Worm (Caenorhabditis elegans) whole organism, L4 larva: ENCODE results near the gene T01G6.1.

Source experiments
- F37D6.2 ChIP-seq: sonication (generic microtip); optimal IDR thresholded peaks from 2 replicates; lab custom pipeline; 2016; ENCODE audit warnings: mild to moderate bottlenecking, missing genetic modification characterization, missing compliant biosample characterization
- Y105C5A.15 ChIP-seq: fragments of 200-800 bp; sonication (Bioruptor generic); IDR thresholded peaks from 2 replicates; pipeline ENCODE4 v1.3.6; 2022; ENCODE audit warnings: missing genetic modification characterization, missing compliant biosample characterization
- aha-1 ChIP-seq: fragments of 150-350 bp; peaks from one replicate; lab custom pipeline; 2014; ENCODE audit warnings: missing biosample characterization, missing genetic modification characterization
- ceh-20 ChIP-seq: fragments of 200-800 bp; sonication (Bioruptor generic); IDR thresholded peaks from 2 replicates; pipeline ENCODE4 v1.3.6; 2022; ENCODE audit warnings: missing genetic modification reagents, missing genetic modification characterization, missing compliant biosample characterization
- ces-1 ChIP-seq: fragments of 150-350 bp; sonication (generic microtip); optimal IDR thresholded peaks from 4 replicates; lab custom pipeline; 2014; ENCODE audit warnings: missing biosample characterization, missing genetic modification reagents, missing genetic modification characterization
- ctbp-1 ChIP-seq: fragments of 200-800 bp; sonication (Bioruptor generic); IDR thresholded peaks from 2 replicates; pipeline ENCODE4 v1.3.6; 2022; ENCODE audit warnings: missing genetic modification reagents, missing genetic modification characterization, missing compliant biosample characterization
- daf-16 ChIP-seq, 3 experiments: sonication (generic microtip); optimal IDR thresholded peaks; 2 replicates each; lab custom pipeline; 2016 to 2017; ENCODE audit warnings: missing genetic modification characterization in 3 of 3, missing genetic modification reagents in 3 of 3, mild to moderate bottlenecking in 2 of 3, missing compliant biosample characterization in 2 of 3, missing biosample characterization in 1 of 3, moderate library complexity in 1 of 3
- dmd-6 ChIP-seq: fragments of 200-800 bp; sonication (Bioruptor generic); IDR thresholded peaks from 2 replicates; pipeline ENCODE4 v1.3.6; 2022; ENCODE audit warnings: missing genetic modification reagents, missing genetic modification characterization, missing compliant biosample characterization
- dmd-8 ChIP-seq: fragments of 200-800 bp; sonication (Bioruptor generic); IDR thresholded peaks from 2 replicates; pipeline ENCODE4 v1.3.6; 2022; ENCODE audit warnings: missing genetic modification characterization, missing compliant biosample characterization
- dmd-9 ChIP-seq: fragments of 200-800 bp; sonication (Bioruptor generic); IDR thresholded peaks from 2 replicates; pipeline ENCODE4 v1.3.6; 2022; ENCODE audit warnings: missing genetic modification reagents, missing genetic modification characterization, missing compliant biosample characterization
- dpl-1 ChIP-seq: fragments of 150-350 bp; optimal IDR thresholded peaks from 2 replicates; lab custom pipeline; 2014; ENCODE audit warnings: missing biosample characterization, missing genetic modification reagents, missing genetic modification characterization
- hlh-30 ChIP-seq: sonication (generic microtip); optimal IDR thresholded peaks from 2 replicates; lab custom pipeline; 2017; ENCODE audit warnings: antibody characterized with exemption, mild to moderate bottlenecking, missing genetic modification characterization, missing compliant biosample characterization; ENCODE audit not compliant: insufficient read depth
- lim-7 ChIP-seq: fragments of 200-800 bp; sonication (Bioruptor generic); IDR thresholded peaks from 2 replicates; pipeline ENCODE4 v1.3.6; 2022; ENCODE audit warnings: missing genetic modification characterization, missing compliant biosample characterization
- mes-2 ChIP-seq: sonication (generic microtip); optimal IDR thresholded peaks from 2 replicates; lab custom pipeline; 2016; ENCODE audit warnings: missing genotype, mild to moderate bottlenecking, missing genetic modification characterization, missing compliant biosample characterization; ENCODE audit not compliant: poor library complexity, severe bottlenecking
- nhr-102 ChIP-seq: sonication (generic microtip); optimal IDR thresholded peaks from 2 replicates; lab custom pipeline; 2016; ENCODE audit warnings: mild to moderate bottlenecking, missing genetic modification characterization, moderate library complexity, missing compliant biosample characterization
- nhr-111 ChIP-seq: fragments of 200-800 bp; sonication (Bioruptor generic); optimal IDR thresholded peaks from 2 replicates; lab custom pipeline; 2018; ENCODE audit warnings: mild to moderate bottlenecking, missing genetic modification characterization, missing compliant biosample characterization
- nhr-25 ChIP-seq: sonication (generic microtip); optimal IDR thresholded peaks from 2 replicates; lab custom pipeline; 2017; ENCODE audit warnings: missing genetic modification characterization, mild to moderate bottlenecking, missing compliant biosample characterization, antibody characterized with exemption, moderate library complexity, borderline replicate concordance; ENCODE audit not compliant: insufficient read depth
- nhr-28 ChIP-seq: fragments of 150-350 bp; optimal IDR thresholded peaks from 2 replicates; lab custom pipeline; 2014; ENCODE audit warnings: missing biosample characterization, missing genetic modification characterization
- nhr-41 ChIP-seq: fragments of 200-800 bp; sonication (Bioruptor generic); IDR thresholded peaks from 2 replicates; pipeline ENCODE4 v1.3.6; 2022; ENCODE audit warnings: missing genetic modification reagents, missing genetic modification characterization, missing compliant biosample characterization
- nhr-42 ChIP-seq: fragments of 200-800 bp; sonication (Bioruptor generic); IDR thresholded peaks from 2 replicates; pipeline ENCODE4 v1.3.6; 2022; ENCODE audit warnings: missing genetic modification characterization, missing compliant biosample characterization
- nhr-48 ChIP-seq: sonication (generic microtip); optimal IDR thresholded peaks from 2 replicates; lab custom pipeline; 2016; ENCODE audit warnings: mild to moderate bottlenecking, missing genetic modification characterization, missing compliant biosample characterization
- nhr-77 ChIP-seq: fragments of 150-350 bp; optimal IDR thresholded peaks from 2 replicates; lab custom pipeline; 2014; ENCODE audit warnings: missing biosample characterization, missing genetic modification characterization
- pha-4 ChIP-seq, 2 experiments: fragments of 150-350 bp in 1 of 2; fragments of 200-800 bp in 1 of 2; sonication (Bioruptor generic) in 1 of 2; IDR thresholded peaks in 1 of 2; optimal IDR thresholded peaks in 1 of 2; 2 replicates each; pipeline versions ENCODE4 v1.3.6 to Lab custom; 2014 to 2022; ENCODE audit warnings: missing genetic modification characterization in 2 of 2, missing genetic modification reagents in 2 of 2, missing biosample characterization in 1 of 2, missing compliant biosample characterization in 1 of 2
- php-3 ChIP-seq: fragments of 200-800 bp; sonication (Bioruptor generic); IDR thresholded peaks from 2 replicates; pipeline ENCODE4 v1.3.6; 2022; ENCODE audit warnings: missing genetic modification reagents, missing genetic modification characterization, missing compliant biosample characterization
- pqm-1 ChIP-seq: sonication (generic microtip); optimal IDR thresholded peaks from 2 replicates; lab custom pipeline; 2017; ENCODE audit warnings: missing biosample characterization, missing genetic modification characterization
- set-16 ChIP-seq: fragments of 200-800 bp; sonication (Bioruptor generic); IDR thresholded peaks from 2 replicates; pipeline ENCODE4 v1.3.6; 2022; ENCODE audit warnings: missing genetic modification reagents, missing genetic modification characterization, missing compliant biosample characterization
- tra-1 ChIP-seq: fragments of 200-800 bp; sonication (Bioruptor generic); IDR thresholded peaks from 2 replicates; pipeline ENCODE4 v1.3.6; 2022; ENCODE audit warnings: missing genetic modification reagents, missing genetic modification characterization, missing compliant biosample characterization
- unc-62 ChIP-seq, 3 experiments: fragments of 150-350 bp in 1 of 3; sonication (generic microtip); optimal IDR thresholded peaks in 2 of 3; peaks in 1 of 3; 1 replicate in 1 of 3; 2 replicates in 2 of 3; lab custom pipeline; 2014 to 2017; ENCODE audit warnings: missing biosample characterization in 3 of 3, missing genetic modification characterization in 3 of 3, missing genetic modification reagents in 3 of 3, missing genotype in 1 of 3
- vab-7 ChIP-seq: fragments of 200-800 bp; sonication (Bioruptor generic); IDR thresholded peaks from 2 replicates; pipeline ENCODE4 v1.3.6; 2022; ENCODE audit warnings: missing genetic modification reagents, missing genetic modification characterization, missing compliant biosample characterization
- zag-1 ChIP-seq: fragments of 150-350 bp; optimal IDR thresholded peaks from 2 replicates; lab custom pipeline; 2014; ENCODE audit warnings: missing biosample characterization, missing genetic modification characterization
- ztf-11 ChIP-seq: fragments of 150-350 bp; optimal IDR thresholded peaks from 2 replicates; lab custom pipeline; 2014; ENCODE audit warnings: missing biosample characterization, missing genetic modification characterization

T01G6.1 gene

DNA sequence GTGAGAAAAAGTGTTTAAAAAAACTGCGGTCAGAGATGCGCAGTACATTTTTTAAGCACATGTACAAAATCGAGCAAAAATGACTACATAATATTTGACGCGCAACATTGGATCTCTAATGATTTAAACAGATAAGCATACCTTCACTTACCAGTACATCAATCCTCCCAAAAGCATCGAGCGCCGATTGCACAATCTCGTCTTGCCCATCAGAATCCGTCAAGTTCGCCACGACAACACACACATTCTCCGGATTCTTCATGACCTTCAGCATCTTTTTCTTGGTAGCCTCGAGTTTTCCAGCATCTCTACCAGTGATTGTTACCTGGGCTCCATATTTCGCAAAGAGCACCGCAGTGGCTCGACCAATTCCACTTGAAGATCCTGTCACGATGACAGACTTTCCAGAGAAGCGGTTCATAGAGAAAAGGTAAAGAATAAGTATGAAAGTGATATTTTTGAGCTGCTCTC is 5.3 kb downstream of the T01G6.1 start, which contains the start of gene T01G6.10:
T01G6.10 (minus strand) TSS at position 421 of the 471 bp plus-strand sequence.
- TF ChIP-seq pha-4 (GFP tag; IDR thresholded peaks at IDR 0.05; lab: Robert Waterston, UW) (no peak), pha-4 (tag; optimal IDR thresholded peaks at IDR 0.05; lab: Kevin White, UChicago) (no peak), aha-1 (tag; lab: Kevin White, UChicago) (peak; percentile 96)

DNA sequence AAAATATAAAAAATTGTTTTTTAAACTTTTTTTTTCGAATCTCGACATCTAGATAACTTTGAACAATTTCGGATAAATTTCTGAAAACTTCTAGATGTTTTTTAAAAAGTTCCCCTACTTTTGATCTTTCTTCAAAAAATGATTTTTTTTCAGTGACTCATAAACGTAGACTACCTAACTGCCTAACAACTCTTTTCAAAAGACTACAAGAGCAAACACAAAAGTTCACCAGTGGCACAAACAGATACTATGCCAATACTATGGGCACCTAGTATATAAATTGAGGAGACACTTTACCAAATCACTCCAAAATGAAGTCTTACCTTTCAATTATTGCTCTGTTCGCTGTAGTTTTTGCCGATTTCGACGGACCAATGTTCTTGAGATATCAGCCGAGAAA is 6.2 kb downstream of the T01G6.1 start, which contains the start of gene srlf-35:
srlf-35 (plus strand) TSS at position 301 of the 400 bp plus-strand sequence.
- no peak for TF ChIP-seq nhr-111
- no peak for TF ChIP-seq ceh-20 (GFP tag; lab: Robert Waterston, UW)
- TF ChIP-seq mes-2 (tag; lab: Kevin White, UChicago): no peak
- TF ChIP-seq set-16 (GFP tag; lab: Robert Waterston, UW): no peak
- TF ChIP-seq nhr-28 (tag; lab: Kevin White, UChicago): no peak
- TF ChIP-seq zag-1 (tag; lab: Kevin White, UChicago): no peak
- TF ChIP-seq, all 104 proteins: peak for 0

DNA sequence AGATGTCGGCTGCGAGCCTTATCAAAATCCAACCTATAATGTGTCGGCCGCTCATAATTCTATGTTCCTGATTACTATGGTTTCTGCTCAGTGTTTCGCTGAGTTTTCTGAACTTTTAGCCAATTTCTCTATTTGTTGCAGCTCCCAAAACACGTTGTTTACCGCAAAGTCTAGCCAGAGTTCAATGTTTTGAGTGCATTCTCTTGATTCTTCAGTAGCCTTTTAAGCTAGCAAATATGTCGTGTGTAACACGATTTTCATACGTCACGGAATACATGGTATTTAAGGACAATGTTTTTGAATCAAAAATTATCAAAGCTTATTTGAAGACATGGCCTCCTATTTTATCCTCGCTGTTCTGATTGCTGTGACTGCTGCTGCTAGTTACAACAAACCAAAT is 7.7 kb downstream of the T01G6.1 start, which contains the start of gene srlf-19:
srlf-19 (plus strand) TSS at position 301 of the 400 bp plus-strand sequence.
- TF ChIP-seq dmd-9 (GFP tag; lab: Robert Waterston, UW) (no peak), nhr-111 (no peak), nhr-42 (GFP tag; lab: Robert Waterston, UW) (no peak), F37D6.2 (no peak), nhr-77 (tag; lab: Kevin White, UChicago) (no peak), ctbp-1 (GFP tag; lab: Robert Waterston, UW) (no peak), Y105C5A.15 (GFP tag; lab: Robert Waterston, UW) (no peak), nhr-48 (tag; lab: Kevin White, UChicago) (no peak), dmd-6 (GFP tag; lab: Robert Waterston, UW) (no peak), zag-1 (tag; lab: Kevin White, UChicago) (no peak)

DNA sequence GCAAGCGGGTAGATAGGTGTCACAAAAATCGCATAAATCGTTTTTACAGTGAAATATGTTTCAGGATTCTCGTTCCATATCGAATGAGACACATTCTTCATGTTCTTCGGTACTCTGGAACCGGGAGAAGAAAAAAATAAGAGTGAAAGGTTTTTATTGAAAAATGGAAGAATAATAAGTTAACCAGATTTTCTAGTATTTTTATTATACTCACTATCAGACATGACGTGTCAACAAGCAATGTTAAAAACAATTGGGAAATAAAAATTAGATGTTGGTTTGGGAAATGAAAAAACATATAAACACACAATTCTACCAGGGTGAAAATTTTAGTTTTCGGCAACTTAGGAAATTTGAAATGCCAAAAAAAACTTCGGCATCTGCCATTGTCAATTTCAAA is 14.9 kb downstream of the T01G6.1 start, which contains the start of gene srh-37:
srh-37 (minus strand) TSS at position 101 of the 400 bp plus-strand sequence.
- no peak for TF ChIP-seq pha-4 (GFP tag; IDR thresholded peaks at IDR 0.05; lab: Robert Waterston, UW)
- no peak for TF ChIP-seq pha-4 (tag; optimal IDR thresholded peaks at IDR 0.05; lab: Kevin White, UChicago)
- no peak for TF ChIP-seq dmd-8 (GFP tag; lab: Robert Waterston, UW)
- no peak for TF ChIP-seq tra-1 (GFP tag; lab: Robert Waterston, UW)

DNA sequence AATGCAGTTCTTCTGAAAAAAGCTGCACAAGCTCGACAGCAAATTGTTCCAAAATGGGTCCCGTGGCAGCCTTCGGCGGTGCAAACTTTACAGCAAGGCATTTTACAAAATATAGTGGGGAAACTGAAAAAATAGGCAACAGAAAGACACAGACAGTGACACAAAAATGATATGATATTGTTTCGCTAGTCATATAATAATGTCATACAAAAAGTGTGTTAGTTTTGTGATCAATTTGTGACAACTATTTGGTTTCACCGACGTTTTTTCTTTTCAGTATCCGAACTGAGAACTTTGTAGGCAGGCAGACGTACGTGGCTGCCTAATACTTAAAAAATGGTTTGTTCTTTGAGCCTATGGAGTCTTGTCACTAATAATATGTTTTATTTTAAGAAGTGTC is 21.9 kb downstream of the T01G6.1 start, which contains the start of gene nhr-210:
nhr-210 (minus strand) TSS at position 101 of the 400 bp plus-strand sequence.
- TF ChIP-seq pqm-1 (peak; percentile 12), dpl-1 (GFP tag; lab: Kevin White, UChicago) (no peak), nhr-28 (tag; lab: Kevin White, UChicago) (peak; percentile 36), nhr-102 (peak; percentile 77)
- TF ChIP-seq, all 104 proteins: peak for 3

DNA sequence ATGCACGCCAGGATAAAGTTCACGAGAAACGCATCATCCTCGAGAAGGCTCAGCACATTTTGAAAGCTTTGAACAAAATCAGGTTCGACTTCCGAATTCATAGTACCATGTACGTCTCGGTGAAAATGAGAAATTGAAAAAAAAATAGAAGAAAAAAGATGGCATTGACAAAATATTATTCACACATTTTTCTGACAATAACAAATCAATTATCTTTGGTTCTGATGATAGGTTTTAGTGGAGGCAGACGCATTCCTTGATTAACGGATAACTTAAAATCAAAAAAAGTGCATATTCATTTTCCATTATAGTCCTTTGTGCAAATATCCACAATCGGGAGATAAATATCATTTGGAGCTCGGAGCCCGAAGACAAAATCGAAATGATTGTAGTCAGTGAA is 24.0 kb downstream of the T01G6.1 start, which contains the start of gene srw-107:
srw-107 (minus strand) TSS at position 101 of the 400 bp plus-strand sequence.
- TF ChIP-seq php-3 (GFP tag; lab: Robert Waterston, UW) (no peak), ces-1 (GFP tag; lab: Kevin White, UChicago) (no peak), vab-7 (GFP tag; lab: Robert Waterston, UW) (no peak), daf-16 (GFP tag; optimal IDR thresholded peaks at IDR 0.05; lab: Kevin White, UChicago) (no peak), daf-16 (tag; optimal IDR thresholded peaks at IDR 0.05; lab: Kevin White, UChicago) (no peak), ztf-11 (no peak), dmd-8 (GFP tag; lab: Robert Waterston, UW) (no peak), nhr-41 (GFP tag; lab: Robert Waterston, UW) (no peak), lim-7 (GFP tag; lab: Robert Waterston, UW) (no peak), dmd-9 (GFP tag; lab: Robert Waterston, UW) (no peak), hlh-30 (no peak), mes-2 (tag; lab: Kevin White, UChicago) (no peak), unc-62 (GFP tag; optimal IDR thresholded peaks at IDR 0.05 in 1 of 2; lab: Kevin White, UChicago) (no peak), unc-62 (tag; optimal IDR thresholded peaks at IDR 0.05; lab: Kevin White, UChicago) (no peak), dpl-1 (GFP tag; lab: Kevin White, UChicago) (no peak), nhr-25 (no peak)
